Fruit fly (Drosophila melanogaster) ovary, adult (tissue): ENCODE measurements around the gene CG32756.

Experiments used
- CG17801 ChIP-seq: fragments of 200-800 bp; optimal IDR thresholded peaks from 2 replicates; lab custom pipeline; 2019; ENCODE audit warnings: missing biosample characterization, mild to moderate bottlenecking, missing genetic modification characterization, moderate library complexity; ENCODE audit not compliant: partially characterized antibody

Gene CG32756

dm6 chrX:5970666-5971057, 25.2 kb downstream of the CG32756 start:
- no peak for TF ChIP-seq CG17801 (GFP tag; lab: Kevin White, UChicago)

- no peak for TF ChIP-seq CG17801 (GFP tag; lab: Kevin White, UChicago)
These were observed 26.5 kb downstream of the CG32756 start for dm6 chrX:5972030-5972429.

dm6 chrX:5973389-5974025, 28.0 kb downstream of the CG32756 start:
- no peak for TF ChIP-seq CG17801 (GFP tag; lab: Kevin White, UChicago)

- TF ChIP-seq CG17801 (GFP tag; lab: Kevin White, UChicago) = no peak
These were observed 29.1 kb downstream of the CG32756 start for dm6 chrX:5974358-5975143.

DNA sequence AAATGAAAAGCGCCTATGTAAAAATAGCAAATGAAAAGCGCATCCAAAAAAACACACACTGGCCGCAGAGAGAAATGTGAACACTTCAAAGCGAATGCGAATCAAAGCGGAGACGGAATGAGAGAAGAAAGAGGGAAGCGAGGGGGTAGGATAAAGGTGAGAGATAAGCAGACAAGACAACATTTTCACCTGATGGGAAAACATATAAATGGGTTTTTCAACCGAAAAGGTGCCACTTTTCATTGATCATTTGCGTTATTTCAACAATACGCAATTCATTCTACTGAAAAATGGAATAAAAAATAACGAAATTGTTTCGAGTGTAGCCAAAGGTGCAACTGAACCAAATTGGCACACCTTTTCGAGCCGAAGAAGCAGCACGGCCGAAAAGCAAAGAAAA, 31.6 kb downstream of the CG32756 start:
- TF ChIP-seq CG17801 (GFP tag; lab: Kevin White, UChicago) = no peak

dm6 chrX:5977769-5978168, 32.3 kb downstream of the CG32756 start:
- TF ChIP-seq CG17801 (GFP tag; lab: Kevin White, UChicago) = no peak

DNA sequence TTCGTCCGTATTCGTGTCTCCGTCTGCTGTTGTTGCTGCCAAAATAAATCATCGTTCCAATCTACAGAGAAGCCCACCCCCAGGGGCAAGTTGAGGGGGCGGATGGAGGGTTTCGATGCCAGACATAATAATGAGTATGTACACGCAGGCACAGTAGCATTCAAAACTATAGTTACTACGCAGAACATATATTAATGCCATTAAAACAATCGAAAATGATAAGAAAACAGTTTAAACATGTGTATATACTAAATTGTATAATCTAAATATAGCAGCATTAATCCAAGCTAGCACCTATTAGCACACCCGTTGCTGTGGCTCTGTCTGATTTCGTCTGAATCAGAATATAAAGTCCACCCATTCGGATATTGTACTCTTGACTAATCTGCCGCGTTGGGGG, 35.4 kb downstream of the CG32756 start:
- TF ChIP-seq CG17801 (GFP tag; lab: Kevin White, UChicago) = no peak

- TF ChIP-seq CG17801 (GFP tag; lab: Kevin White, UChicago) = no peak
These were observed 35.9 kb downstream of the CG32756 start for dm6 chrX:5981410-5981809.

DNA sequence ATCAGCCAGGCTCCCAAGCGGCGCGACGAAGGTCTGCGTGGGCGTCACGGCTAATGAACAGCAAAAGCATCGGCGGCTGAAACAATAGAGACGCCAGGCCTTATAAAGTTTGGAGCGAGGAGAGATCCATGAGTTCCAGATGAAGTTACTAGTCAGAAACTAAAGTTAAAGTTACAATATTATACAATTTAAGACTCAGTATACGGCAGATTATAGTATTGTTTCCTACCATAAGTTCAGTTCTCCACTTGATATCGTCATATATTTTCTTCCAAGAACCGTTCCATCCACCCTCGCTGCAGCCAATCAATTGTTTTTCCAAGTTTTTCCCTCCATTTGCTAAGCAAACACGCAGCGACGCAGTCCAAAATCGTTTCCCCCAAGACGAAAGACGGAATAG, 37.9 kb downstream of the CG32756 start:
- TF ChIP-seq CG17801 (GFP tag; lab: Kevin White, UChicago) = no peak

DNA sequence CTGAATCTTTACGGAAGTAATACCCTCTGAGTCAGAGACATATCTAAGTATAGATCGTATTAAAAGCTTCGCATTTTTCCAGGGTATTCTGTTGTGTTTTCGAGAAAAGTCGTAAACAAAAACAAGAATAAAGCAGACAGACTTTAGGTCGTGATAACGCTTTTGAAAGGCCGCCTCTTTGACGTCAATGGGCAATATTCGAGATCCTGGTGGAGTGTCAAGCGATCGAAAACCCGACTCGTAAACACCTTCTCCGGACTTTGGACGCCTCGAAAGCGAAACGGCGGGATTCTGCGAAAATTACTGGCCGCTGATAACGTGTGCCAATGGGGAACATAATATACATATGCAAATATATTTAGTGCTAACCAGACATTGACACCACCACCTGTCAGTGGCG, 41.9 kb downstream of the CG32756 start:
- no peak for TF ChIP-seq CG17801 (GFP tag; lab: Kevin White, UChicago)

- TF ChIP-seq CG17801 (GFP tag; lab: Kevin White, UChicago) = no peak
These were observed 42.9 kb downstream of the CG32756 start, which contains the start of gene CG5966 for dm6 chrX:5988088-5988987. Gene CG5966 (plus strand): TSS chrX:5988791.

dm6 chrX:5989368-5989767, 43.9 kb downstream of the CG32756 start:
- no peak for TF ChIP-seq CG17801 (GFP tag; lab: Kevin White, UChicago)

DNA sequence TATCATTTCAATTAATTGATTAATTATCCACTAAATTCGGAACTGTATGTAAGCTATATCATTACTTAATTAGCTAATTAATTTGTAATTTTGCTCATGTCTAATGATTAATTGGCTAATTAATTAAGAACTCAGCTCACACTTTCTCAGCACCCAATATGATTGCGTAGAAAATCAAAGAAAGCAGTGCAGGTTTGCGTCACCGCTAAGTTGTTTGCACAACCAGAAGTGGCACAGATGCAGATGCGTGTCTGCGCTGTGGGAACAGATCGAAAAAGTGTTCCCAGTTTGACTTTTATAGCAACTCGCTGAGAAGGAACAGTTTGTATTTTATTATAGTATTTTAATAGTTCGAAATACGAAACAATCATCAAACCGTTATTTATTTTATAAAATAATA, 46.7 kb downstream of the CG32756 start:
- TF ChIP-seq CG17801 (GFP tag; lab: Kevin White, UChicago) = no peak

- no peak for TF ChIP-seq CG17801 (GFP tag; lab: Kevin White, UChicago)
These were observed 47.4 kb downstream of the CG32756 start for dm6 chrX:5992767-5993325.

DNA sequence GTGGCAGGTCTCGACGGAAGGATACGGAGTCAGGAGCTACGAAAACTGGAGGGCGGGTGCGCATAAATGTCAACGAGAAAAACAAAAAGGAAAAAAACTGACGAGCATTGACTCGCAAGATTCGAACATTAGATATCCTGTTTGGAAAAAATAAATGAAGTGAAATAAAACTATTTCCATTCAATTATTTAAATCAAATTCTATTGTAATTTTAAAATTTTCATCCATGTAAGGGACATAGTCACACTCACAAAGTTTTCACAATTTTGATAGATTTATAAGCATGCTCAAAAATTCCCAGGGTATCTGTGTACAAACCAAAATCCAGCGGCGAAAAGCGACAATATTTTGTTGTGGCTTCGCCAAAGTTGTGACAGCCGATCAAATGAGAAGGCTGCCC, 50.5 kb downstream of the CG32756 start:
- TF ChIP-seq CG17801 (GFP tag; lab: Kevin White, UChicago) = no peak
